Fruit fly (Drosophila melanogaster) whole organism, embryonic: ENCODE measurements around the gene CG14718.

ENCODE experiments used
- Antp ChIP-seq: fragments of 200-800 bp; sonication (Bioruptor generic); optimal IDR thresholded peaks from 3 replicates; lab custom pipeline; 2016; ENCODE audit warnings: missing biosample characterization, missing genetic modification characterization
- Atf3 ChIP-seq: fragments of 200-800 bp; sonication (Bioruptor generic); optimal IDR thresholded peaks from 3 replicates; lab custom pipeline; 2016; ENCODE audit warnings: missing biosample characterization, missing genetic modification characterization
- CG10267 ChIP-seq: fragments of 200-800 bp; sonication (Bioruptor generic); optimal IDR thresholded peaks from 2 replicates; lab custom pipeline; 2018; ENCODE audit warnings: missing biosample characterization, mild to moderate bottlenecking, missing genetic modification characterization, moderate library complexity
- CG13123 ChIP-seq: fragments of 200-800 bp; sonication (Bioruptor generic); optimal IDR thresholded peaks from 2 replicates; lab custom pipeline; 2016; ENCODE audit warnings: missing biosample characterization, missing genetic modification characterization
- CG13287 ChIP-seq: fragments of 200-800 bp; sonication (Bioruptor generic); IDR thresholded peaks from 2 replicates; pipeline ENCODE4 v1.3.6; 2022; ENCODE audit warnings: missing biosample characterization, missing genetic modification characterization; ENCODE audit not compliant: partially characterized antibody
- CG13296 ChIP-seq: fragments of 200-800 bp; sonication (Bioruptor generic); optimal IDR thresholded peaks from 3 replicates; lab custom pipeline; 2018; ENCODE audit warnings: missing biosample characterization, mild to moderate bottlenecking, missing genetic modification characterization
- CG14050 ChIP-seq: fragments of 200-800 bp; sonication (Bioruptor generic); IDR thresholded peaks from 3 replicates; pipeline ENCODE4 v1.3.6; 2022; ENCODE audit warnings: missing biosample characterization, missing genetic modification characterization
- CG15479 ChIP-seq: fragments of 200-800 bp; sonication (Bioruptor generic); optimal IDR thresholded peaks from 3 replicates; lab custom pipeline; 2019; ENCODE audit warnings: missing biosample characterization, mild to moderate bottlenecking, missing genetic modification characterization, moderate library complexity
- CG17359 ChIP-seq: fragments of 200-800 bp; sonication (Bioruptor generic); optimal IDR thresholded peaks from 3 replicates; lab custom pipeline; 2018; ENCODE audit warnings: missing biosample characterization, mild to moderate bottlenecking, missing genetic modification characterization, moderate library complexity
- CG17829 ChIP-seq: fragments of 200-800 bp; optimal IDR thresholded peaks from 2 replicates; lab custom pipeline; 2019; ENCODE audit warnings: missing biosample characterization, mild to moderate bottlenecking, missing genetic modification characterization, moderate library complexity
- CG2712 ChIP-seq: fragments of 200-800 bp; optimal IDR thresholded peaks from 3 replicates; lab custom pipeline; 2019; ENCODE audit warnings: missing biosample characterization, mild to moderate bottlenecking, missing genetic modification characterization, moderate library complexity
- CG31224 ChIP-seq: fragments of 200-800 bp; sonication (Bioruptor generic); IDR thresholded peaks from 2 replicates; pipeline ENCODE4 v1.3.6; 2022; ENCODE audit warnings: missing biosample characterization, missing genetic modification characterization
- CG34422 ChIP-seq: fragments of 200-800 bp; sonication (Bioruptor generic); IDR thresholded peaks from 3 replicates; pipeline ENCODE4 v1.3.6; 2022; ENCODE audit warnings: missing biosample characterization, missing genetic modification characterization
- CG3995 ChIP-seq: fragments of 200-800 bp; sonication (Bioruptor generic); optimal IDR thresholded peaks from 3 replicates; lab custom pipeline; 2016; ENCODE audit warnings: missing biosample characterization, missing genetic modification characterization
- CG4820 ChIP-seq: fragments of 200-800 bp; sonication (Bioruptor generic); optimal IDR thresholded peaks from 3 replicates; lab custom pipeline; 2016; ENCODE audit warnings: missing biosample characterization, missing genetic modification characterization
- CG6683 ChIP-seq: fragments of 200-800 bp; sonication (Bioruptor generic); optimal IDR thresholded peaks from 2 replicates; lab custom pipeline; 2017; ENCODE audit warnings: missing biosample characterization, mild to moderate bottlenecking, missing genetic modification characterization, missing genetic modification reagents
- CG8388 ChIP-seq: fragments of 200-800 bp; sonication (Bioruptor generic); optimal IDR thresholded peaks from 2 replicates; lab custom pipeline; 2019; ENCODE audit warnings: missing biosample characterization, mild to moderate bottlenecking, missing genetic modification characterization, moderate library complexity
- CG9797 ChIP-seq: fragments of 200-800 bp; sonication (Bioruptor generic); optimal IDR thresholded peaks from 3 replicates; lab custom pipeline; 2018; ENCODE audit warnings: missing biosample characterization, mild to moderate bottlenecking, missing genetic modification characterization
- D ChIP-seq, 2 experiments: fragments of 200-800 bp in 1 of 2; fragments of >200 bp in 1 of 2; sonication (Bioruptor generic) in 1 of 2; optimal IDR thresholded peaks; 2 replicates in 1 of 2; 3 replicates in 1 of 2; lab custom pipeline; 2017; ENCODE audit warnings: mild to moderate bottlenecking in 1 of 2, missing biosample characterization in 1 of 2, missing genetic modification characterization in 1 of 2, missing genetic modification reagents in 1 of 2
- Elba2 ChIP-seq: fragments of 200-800 bp; sonication (Bioruptor generic); optimal IDR thresholded peaks from 3 replicates; lab custom pipeline; 2016; ENCODE audit warnings: missing biosample characterization, missing genetic modification characterization
- Fer2 ChIP-seq: fragments of 200-800 bp; sonication (Bioruptor generic); optimal IDR thresholded peaks from 2 replicates; lab custom pipeline; 2018; ENCODE audit warnings: missing biosample characterization, mild to moderate bottlenecking, missing genetic modification characterization, moderate library complexity
- Fer3 ChIP-seq: fragments of 200-800 bp; sonication (Bioruptor generic); optimal IDR thresholded peaks from 2 replicates; lab custom pipeline; 2018; ENCODE audit warnings: missing biosample characterization, mild to moderate bottlenecking, missing genetic modification characterization, moderate library complexity
- Gug ChIP-seq: fragments of 200-800 bp; sonication (Bioruptor generic); IDR thresholded peaks from 4 replicates; pipeline ENCODE4 v1.3.6; 2022; ENCODE audit warnings: missing biosample characterization, missing genetic modification characterization
- Hr3 ChIP-seq: fragments of 200-800 bp; sonication (Bioruptor generic); optimal IDR thresholded peaks from 3 replicates; lab custom pipeline; 2016; ENCODE audit warnings: missing biosample characterization, missing genetic modification characterization
- Hr78 ChIP-seq, 2 experiments: fragments of 200-800 bp in 1 of 2; fragments of >200 bp in 1 of 2; sonication (Bioruptor generic) in 1 of 2; optimal IDR thresholded peaks; 2 replicates each; lab custom pipeline; 2017 to 2019; ENCODE audit warnings: missing biosample characterization in 2 of 2, missing genetic modification characterization in 2 of 2, mild to moderate bottlenecking in 1 of 2, moderate library complexity in 1 of 2
- Med ChIP-seq: fragments of 200-800 bp; sonication (Bioruptor generic); peaks from one replicate; lab custom pipeline; 2016; ENCODE audit warnings: missing biosample characterization, missing genetic modification characterization, mild to moderate bottlenecking, inconsistent platforms, moderate library complexity
- Mrtf ChIP-seq: fragments of 200-800 bp; sonication (Bioruptor generic); IDR thresholded peaks from 3 replicates; pipeline ENCODE4 v1.3.6; 2022; ENCODE audit warnings: missing biosample characterization, missing genetic modification characterization
- Ravus ChIP-seq: fragments of 200-800 bp; sonication (Bioruptor generic); IDR thresholded peaks from 2 replicates; pipeline ENCODE4 v1.3.6; 2022; ENCODE audit warnings: missing biosample characterization, missing genetic modification characterization
- Rx ChIP-seq: fragments of 200-800 bp; sonication (Bioruptor generic); IDR thresholded peaks from 2 replicates; pipeline ENCODE4 v1.3.6; 2022; ENCODE audit warnings: missing biosample characterization, missing genetic modification characterization
- Xbp1 ChIP-seq: fragments of 200-800 bp; sonication (Bioruptor generic); optimal IDR thresholded peaks from 3 replicates; lab custom pipeline; 2016; ENCODE audit warnings: missing biosample characterization, mild to moderate bottlenecking, missing genetic modification characterization
- az2 ChIP-seq: fragments of 200-800 bp; sonication (Bioruptor generic); optimal IDR thresholded peaks from 3 replicates; lab custom pipeline; 2016; ENCODE audit warnings: missing biosample characterization, missing genetic modification characterization
- caup ChIP-seq: fragments of 200-800 bp; sonication (Bioruptor generic); optimal IDR thresholded peaks from 3 replicates; lab custom pipeline; 2017; ENCODE audit warnings: missing biosample characterization, mild to moderate bottlenecking, missing genetic modification characterization, moderate library complexity; ENCODE audit not compliant: severe bottlenecking
- crc ChIP-seq: fragments of 200-800 bp; sonication (Bioruptor generic); optimal IDR thresholded peaks from 2 replicates; lab custom pipeline; 2016; ENCODE audit warnings: missing biosample characterization, missing genetic modification characterization
- crp ChIP-seq, 2 experiments: fragments of 200-800 bp; sonication (Bioruptor generic); optimal IDR thresholded peaks; 2 replicates in 1 of 2; 3 replicates in 1 of 2; lab custom pipeline; 2017; ENCODE audit warnings: missing biosample characterization in 2 of 2, missing genetic modification characterization in 2 of 2, mild to moderate bottlenecking in 1 of 2, moderate library complexity in 1 of 2
- hkb ChIP-seq, 2 experiments: fragments of 200-800 bp in 1 of 2; fragments of >200 bp in 1 of 2; sonication (Bioruptor generic) in 1 of 2; IDR thresholded peaks in 1 of 2; optimal IDR thresholded peaks in 1 of 2; 2 replicates each; pipeline versions ENCODE4 v1.3.6 to Lab custom; 2017 to 2022; ENCODE audit warnings: missing biosample characterization in 1 of 2, missing genetic modification characterization in 1 of 2
- lilli ChIP-seq: fragments of 200-800 bp; sonication (Bioruptor generic); optimal IDR thresholded peaks from 3 replicates; lab custom pipeline; 2016; ENCODE audit warnings: missing biosample characterization, missing genetic modification characterization
- lola ChIP-seq, 3 experiments: fragments of >200 bp in 2 of 3; fragments of 200-800 bp in 1 of 3; sonication (Bioruptor generic) in 1 of 3; optimal IDR thresholded peaks; 2 replicates each; lab custom pipeline; 2017 to 2019; ENCODE audit warnings: missing biosample characterization in 3 of 3, missing genetic modification characterization in 3 of 3, mild to moderate bottlenecking in 1 of 3, moderate library complexity in 1 of 3
- lov ChIP-seq, 2 experiments: fragments of 200-800 bp in 1 of 2; fragments of >200 bp in 1 of 2; sonication (Bioruptor generic) in 1 of 2; IDR thresholded peaks in 1 of 2; optimal IDR thresholded peaks in 1 of 2; 2 replicates in 1 of 2; 3 replicates in 1 of 2; pipeline versions ENCODE4 v1.3.6 to Lab custom; 2017 to 2022; ENCODE audit warnings: missing biosample characterization in 1 of 2, missing genetic modification characterization in 1 of 2
- pros ChIP-seq: fragments of 200-800 bp; sonication (Bioruptor generic); optimal IDR thresholded peaks from 3 replicates; lab custom pipeline; 2019; ENCODE audit warnings: missing biosample characterization, mild to moderate bottlenecking, missing genetic modification characterization, moderate library complexity
- rib ChIP-seq: fragments of 200-800 bp; sonication (Bioruptor generic); IDR thresholded peaks from 2 replicates; pipeline ENCODE4 v1.3.6; 2022; ENCODE audit warnings: missing biosample characterization, missing genetic modification characterization
- row ChIP-seq: fragments of 200-800 bp; sonication (Bioruptor generic); IDR thresholded peaks from 3 replicates; pipeline ENCODE4 v1.3.6; 2022; ENCODE audit warnings: missing biosample characterization, missing genetic modification characterization
- schlank ChIP-seq: fragments of 200-800 bp; sonication (Bioruptor generic); optimal IDR thresholded peaks from 2 replicates; lab custom pipeline; 2018; ENCODE audit warnings: missing biosample characterization, mild to moderate bottlenecking, missing genetic modification characterization
- slou ChIP-seq: fragments of 200-800 bp; sonication (Bioruptor generic); optimal IDR thresholded peaks from 3 replicates; lab custom pipeline; 2016; ENCODE audit warnings: missing biosample characterization, missing genetic modification characterization
- sr ChIP-seq: fragments of 200-800 bp; sonication (Bioruptor generic); IDR thresholded peaks from 3 replicates; pipeline ENCODE4 v1.3.6; 2022; ENCODE audit warnings: missing biosample characterization, missing genetic modification characterization
- trem ChIP-seq: fragments of 200-800 bp; optimal IDR thresholded peaks from 3 replicates; lab custom pipeline; 2019; ENCODE audit warnings: missing biosample characterization, mild to moderate bottlenecking, missing genetic modification characterization, moderate library complexity
- zen2 ChIP-seq: fragments of 200-800 bp; sonication (Bioruptor generic); IDR thresholded peaks from 3 replicates; pipeline ENCODE4 v1.3.6; 2022; ENCODE audit warnings: missing biosample characterization, missing genetic modification characterization; ENCODE audit not compliant: partially characterized antibody

The CG14718 gene

dm6 chr3R:11662617-11663016 is 37.8 kb upstream of the CG14718 start (continued):
- TF ChIP-seq Atf3 (GFP tag; lab: Kevin White, UChicago): no peak
- TF ChIP-seq lilli (GFP tag; lab: Kevin White, UChicago): no peak
- TF ChIP-seq CG17829: no peak
- TF ChIP-seq CG17359 (tag; lab: Kevin White, UChicago): peak; percentile 34

DNA sequence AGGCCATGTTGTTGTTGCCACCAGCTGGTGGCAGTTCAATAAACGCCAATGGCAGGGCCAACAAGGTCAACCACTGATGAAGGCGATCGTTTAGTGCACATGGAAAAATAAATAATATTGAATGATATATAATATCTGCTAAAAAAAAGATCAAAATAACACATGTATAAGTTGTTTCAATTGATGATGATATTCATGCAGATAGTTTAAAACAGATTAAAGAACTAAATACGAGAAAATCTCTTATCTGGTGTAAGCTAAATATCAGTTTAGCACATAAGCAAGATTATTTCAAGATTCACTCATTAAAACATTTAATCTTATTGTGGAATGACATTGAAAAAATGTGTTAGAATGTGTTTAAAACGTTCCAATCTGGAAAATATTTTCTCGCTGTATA is 37.0 kb upstream of the CG14718 start:
- TF ChIP-seq CG3995 (GFP tag; lab: Kevin White, UChicago): no peak
- peak; percentile 62 for TF ChIP-seq CG17359 (tag; lab: Kevin White, UChicago)
- TF ChIP-seq CG34422: 0 out of 3 replicates have a peak, but pooled peaks have one; percentile 34
- no peak for TF ChIP-seq CG6683
- no peak for TF ChIP-seq crc (GFP tag; lab: Kevin White, UChicago)
- TF ChIP-seq lov (optimal IDR thresholded peaks at IDR 0.05; lab: Kevin White, UChicago): no peak
- no peak for TF ChIP-seq lov (GFP tag; IDR thresholded peaks at IDR 0.05; lab: Robert Waterston, UW)
- no peak for TF ChIP-seq D (optimal IDR thresholded peaks at IDR 0.05; lab: Kevin White, UChicago)
- peak; percentile 1 for TF ChIP-seq D (GFP tag; optimal IDR thresholded peaks at IDR 0.05; lab: Kevin White, UChicago)
- TF ChIP-seq CG13123 (GFP tag; lab: Kevin White, UChicago): no peak
- TF ChIP-seq CG4820 (GFP tag; lab: Kevin White, UChicago): peak; percentile 23
- peak; percentile 35 for TF ChIP-seq Xbp1
- peak; percentile 34 for TF ChIP-seq CG10267 (tag; lab: Kevin White, UChicago)
- TF ChIP-seq CG9797 (GFP tag; lab: Kevin White, UChicago): no peak
- no peak for TF ChIP-seq sr (GFP tag; lab: Robert Waterston, UW)
- no peak for TF ChIP-seq zen2 (GFP tag; lab: Robert Waterston, UW)
- TF ChIP-seq CG15479 (GFP tag; lab: Kevin White, UChicago): no peak
- peak; percentile 61 for TF ChIP-seq row
- no peak for TF ChIP-seq Antp (GFP tag; lab: Kevin White, UChicago)
- no peak for TF ChIP-seq slou (GFP tag; lab: Kevin White, UChicago)
- TF ChIP-seq Ravus: no peak
- TF ChIP-seq CG2712 (tag; lab: Kevin White, UChicago): peak; percentile 57
- TF ChIP-seq Elba2 (GFP tag; lab: Kevin White, UChicago): no peak
- no peak for TF ChIP-seq trem (tag; lab: Kevin White, UChicago)
- no peak for TF ChIP-seq crp (GFP tag; optimal IDR thresholded peaks at IDR 0.05; lab: Kevin White, UChicago)
- TF ChIP-seq Fer2 (tag; lab: Kevin White, UChicago): no peak
- TF ChIP-seq Rx: no peak
- no peak for TF ChIP-seq pros (GFP tag; lab: Kevin White, UChicago)
- TF ChIP-seq CG13287 (GFP tag; lab: Robert Waterston, UW): no peak
- TF ChIP-seq CG31224 (GFP tag; lab: Robert Waterston, UW): no peak
- no peak for TF ChIP-seq Gug (GFP tag; lab: Robert Waterston, UW)
- TF ChIP-seq hkb (optimal IDR thresholded peaks at IDR 0.05; lab: Kevin White, UChicago): no peak
- TF ChIP-seq hkb (GFP tag; IDR thresholded peaks at IDR 0.05; lab: Robert Waterston, UW): peak; percentile 38; the same call in 1 of the 2 replicates
- TF ChIP-seq CG14050 (GFP tag; lab: Robert Waterston, UW): no peak
- TF ChIP-seq caup (GFP tag; lab: Kevin White, UChicago): no peak
- peak in 1 of 2 experiments; percentile 64 for TF ChIP-seq Hr78 (GFP tag; optimal IDR thresholded peaks at IDR 0.05; lab: Kevin White, UChicago)
- TF ChIP-seq Hr3: peak; percentile 20
- peak; percentile 29 for TF ChIP-seq Fer3 (tag; lab: Kevin White, UChicago)
- TF ChIP-seq Mrtf (GFP tag; lab: Robert Waterston, UW): 0 out of 3 replicates have a peak, but pooled peaks have one; percentile 22
- peak; percentile 34 for TF ChIP-seq CG8388 (GFP tag; lab: Kevin White, UChicago)
- peak; percentile 47 for TF ChIP-seq CG17829
- TF ChIP-seq az2 (GFP tag; lab: Kevin White, UChicago): peak; percentile 24
- TF ChIP-seq lola (GFP tag; optimal IDR thresholded peaks at IDR 0.05; lab: Kevin White, UChicago): peak in 1 of 3 experiments; percentile 7
- peak; percentile 51 for TF ChIP-seq CG13296
- TF ChIP-seq Med (GFP tag; lab: Kevin White, UChicago): no peak
- no peak for TF ChIP-seq schlank (tag; lab: Kevin White, UChicago)
- no peak for TF ChIP-seq rib
